Fruit fly (Drosophila melanogaster) whole organism, prepupa: ENCODE measurements around the gene CG9095.
A peak's percentile ranks its signal among the peaks of the same experiment; 100 is the strongest.

Experiments used
- Blimp-1 ChIP-seq: fragments of 200-800 bp; sonication (Bioruptor generic); optimal IDR thresholded peaks from 3 replicates; lab custom pipeline; 2017; ENCODE audit warnings: missing biosample characterization, missing genetic modification characterization, mild to moderate bottlenecking, moderate library complexity, missing genetic modification reagents
- CG10631 ChIP-seq: fragments of 200-800 bp; sonication (Bioruptor generic); optimal IDR thresholded peaks from 2 replicates; lab custom pipeline; 2016; ENCODE audit warnings: missing biosample characterization, missing genetic modification characterization
- CG11762 ChIP-seq: fragments of 200-800 bp; sonication (Bioruptor generic); optimal IDR thresholded peaks from 3 replicates; lab custom pipeline; 2016; ENCODE audit warnings: missing biosample characterization, missing genetic modification characterization; ENCODE audit not compliant: insufficient read depth
- CG11902 ChIP-seq: fragments of 200-800 bp; sonication (Bioruptor generic); optimal IDR thresholded peaks from 3 replicates; lab custom pipeline; 2016; ENCODE audit warnings: missing biosample characterization, missing genetic modification characterization
- CG1621 ChIP-seq: fragments of 200-800 bp; sonication (Bioruptor generic); optimal IDR thresholded peaks from 3 replicates; lab custom pipeline; 2018; ENCODE audit warnings: missing biosample characterization, mild to moderate bottlenecking, missing genetic modification characterization
- CG3032 ChIP-seq: fragments of 200-800 bp; optimal IDR thresholded peaks from 2 replicates; lab custom pipeline; 2019; ENCODE audit warnings: missing biosample characterization, mild to moderate bottlenecking, missing genetic modification characterization, moderate library complexity
- CG31627 ChIP-seq: fragments of 200-800 bp; sonication (Bioruptor generic); optimal IDR thresholded peaks from 3 replicates; lab custom pipeline; 2016; ENCODE audit warnings: missing biosample characterization, missing genetic modification characterization
- CG32006 ChIP-seq: fragments of 200-800 bp; sonication (Bioruptor generic); optimal IDR thresholded peaks from 3 replicates; lab custom pipeline; 2017; ENCODE audit warnings: missing biosample characterization, mild to moderate bottlenecking, missing genetic modification characterization
- CG34406 ChIP-seq: fragments of 200-800 bp; sonication (Bioruptor generic); optimal IDR thresholded peaks from 3 replicates; lab custom pipeline; 2016; ENCODE audit warnings: missing biosample characterization, missing genetic modification characterization
- CG3919 ChIP-seq: fragments of 200-800 bp; sonication (Bioruptor generic); optimal IDR thresholded peaks from 3 replicates; lab custom pipeline; 2016; ENCODE audit warnings: missing biosample characterization, missing genetic modification characterization
- CG4318 ChIP-seq: fragments of 200-800 bp; sonication (Bioruptor generic); optimal IDR thresholded peaks from 3 replicates; lab custom pipeline; 2017; ENCODE audit warnings: missing biosample characterization, mild to moderate bottlenecking, missing genetic modification characterization
- CG6163 ChIP-seq: fragments of 200-800 bp; sonication (Bioruptor generic); IDR thresholded peaks from 3 replicates; pipeline ENCODE4 v1.3.6; 2022; ENCODE audit warnings: missing biosample characterization, missing genetic modification characterization
- CG6276 ChIP-seq: fragments of 200-800 bp; sonication (Bioruptor generic); optimal IDR thresholded peaks from 2 replicates; lab custom pipeline; 2017; ENCODE audit warnings: missing biosample characterization, mild to moderate bottlenecking, missing genetic modification characterization
- CG6792 ChIP-seq: fragments of 200-800 bp; sonication (Bioruptor generic); optimal IDR thresholded peaks from 3 replicates; lab custom pipeline; 2016; ENCODE audit warnings: missing biosample characterization, missing genetic modification characterization
- CG6808 ChIP-seq: fragments of 200-800 bp; sonication (Bioruptor generic); optimal IDR thresholded peaks from 3 replicates; lab custom pipeline; 2017; ENCODE audit warnings: missing biosample characterization, missing genetic modification characterization, mild to moderate bottlenecking, moderate library complexity, missing genetic modification reagents
- CG6854 ChIP-seq: fragments of 200-800 bp; sonication (Bioruptor generic); optimal IDR thresholded peaks from 2 replicates; lab custom pipeline; 2017; ENCODE audit warnings: missing biosample characterization, mild to moderate bottlenecking, missing genetic modification characterization
- CG7368 ChIP-seq: fragments of 200-800 bp; sonication (Bioruptor generic); optimal IDR thresholded peaks from 3 replicates; lab custom pipeline; 2016; ENCODE audit warnings: missing biosample characterization, missing genetic modification characterization
- CG8119 ChIP-seq: fragments of 200-800 bp; sonication (Bioruptor generic); IDR thresholded peaks from 3 replicates; pipeline ENCODE4 v1.3.6; 2022; ENCODE audit warnings: missing biosample characterization, missing genetic modification characterization
- CG8319 ChIP-seq: fragments of 200-800 bp; sonication (Bioruptor generic); optimal IDR thresholded peaks from 3 replicates; lab custom pipeline; 2016; ENCODE audit warnings: missing biosample characterization, missing genetic modification characterization
- CG8632 ChIP-seq: fragments of 200-800 bp; sonication (Bioruptor generic); optimal IDR thresholded peaks from 3 replicates; lab custom pipeline; 2016; ENCODE audit warnings: missing biosample characterization, missing genetic modification characterization
- CG9139 ChIP-seq: fragments of 200-800 bp; sonication (Bioruptor generic); optimal IDR thresholded peaks from 3 replicates; lab custom pipeline; 2017; ENCODE audit warnings: missing biosample characterization, mild to moderate bottlenecking, missing genetic modification characterization
- Eip75B ChIP-seq: fragments of 200-800 bp; sonication (Bioruptor generic); optimal IDR thresholded peaks from 3 replicates; lab custom pipeline; 2016; ENCODE audit warnings: missing biosample characterization, missing genetic modification characterization
- Eip78C ChIP-seq: fragments of 200-800 bp; sonication (Bioruptor generic); peaks from one replicate; lab custom pipeline; 2016; ENCODE audit warnings: missing biosample characterization, missing genetic modification characterization
- Ets21C ChIP-seq: fragments of 200-800 bp; sonication (Bioruptor generic); optimal IDR thresholded peaks from 3 replicates; lab custom pipeline; 2016; ENCODE audit warnings: missing biosample characterization, missing genetic modification characterization
- Ets96B ChIP-seq: fragments of 200-800 bp; optimal IDR thresholded peaks from 2 replicates; lab custom pipeline; 2019; ENCODE audit warnings: missing biosample characterization, mild to moderate bottlenecking, missing genetic modification characterization, moderate library complexity
- Gug ChIP-seq: fragments of 200-800 bp; sonication (Bioruptor generic); IDR thresholded peaks from 2 replicates; pipeline ENCODE4 v1.3.6; 2022; ENCODE audit warnings: missing biosample characterization, missing genetic modification characterization
- Hr39 ChIP-seq: fragments of 200-800 bp; sonication (Bioruptor generic); optimal IDR thresholded peaks from 2 replicates; lab custom pipeline; 2016; ENCODE audit warnings: missing biosample characterization, missing genetic modification characterization
- Lpt ChIP-seq: fragments of 200-800 bp; sonication (Bioruptor generic); optimal IDR thresholded peaks from 3 replicates; lab custom pipeline; 2016; ENCODE audit warnings: missing biosample characterization, missing genetic modification characterization
- Met ChIP-seq: fragments of 200-800 bp; sonication (Bioruptor generic); optimal IDR thresholded peaks from 3 replicates; lab custom pipeline; 2016; ENCODE audit warnings: missing biosample characterization, missing genetic modification characterization
- OdsH ChIP-seq: fragments of 200-800 bp; sonication (Bioruptor generic); optimal IDR thresholded peaks from 3 replicates; lab custom pipeline; 2016; ENCODE audit warnings: missing biosample characterization, missing genetic modification characterization
- Sox14 ChIP-seq: fragments of 200-800 bp; sonication (Bioruptor generic); optimal IDR thresholded peaks from 3 replicates; lab custom pipeline; 2016; ENCODE audit warnings: missing biosample characterization, missing genetic modification characterization
- Sox15 ChIP-seq: fragments of 200-800 bp; sonication (Bioruptor generic); optimal IDR thresholded peaks from 3 replicates; lab custom pipeline; 2016; ENCODE audit warnings: missing biosample characterization, missing genetic modification characterization
- achi ChIP-seq: fragments of 200-800 bp; sonication (Bioruptor generic); optimal IDR thresholded peaks from 3 replicates; lab custom pipeline; 2016; ENCODE audit warnings: missing biosample characterization, missing genetic modification characterization
- acj6 ChIP-seq: fragments of 200-800 bp; sonication (Bioruptor generic); optimal IDR thresholded peaks from 3 replicates; lab custom pipeline; 2016; ENCODE audit warnings: missing biosample characterization, missing genetic modification characterization
- cyc ChIP-seq: fragments of 200-800 bp; sonication (Bioruptor generic); optimal IDR thresholded peaks from 3 replicates; lab custom pipeline; 2016; ENCODE audit warnings: missing biosample characterization, missing genetic modification characterization
- dsx ChIP-seq: fragments of 200-800 bp; optimal IDR thresholded peaks from 3 replicates; lab custom pipeline; 2019; ENCODE audit warnings: missing biosample characterization, mild to moderate bottlenecking, missing genetic modification characterization, moderate library complexity; ENCODE audit not compliant: poor library complexity, severe bottlenecking
- eg ChIP-seq: fragments of 200-800 bp; sonication (Bioruptor generic); IDR thresholded peaks from 3 replicates; pipeline ENCODE4 v1.3.6; 2022; ENCODE audit warnings: missing biosample characterization, missing genetic modification characterization
- esn ChIP-seq: fragments of 200-800 bp; sonication (Bioruptor generic); optimal IDR thresholded peaks from 2 replicates; lab custom pipeline; 2016; ENCODE audit warnings: missing biosample characterization, mild to moderate bottlenecking, missing genetic modification characterization, moderate library complexity
- fd59A ChIP-seq: fragments of 200-800 bp; sonication (Bioruptor generic); optimal IDR thresholded peaks from 2 replicates; lab custom pipeline; 2017; ENCODE audit warnings: missing biosample characterization, mild to moderate bottlenecking, missing genetic modification characterization, missing genetic modification reagents
- lz ChIP-seq: fragments of 200-800 bp; sonication (Bioruptor generic); optimal IDR thresholded peaks from 3 replicates; lab custom pipeline; 2016; ENCODE audit warnings: missing biosample characterization, missing genetic modification characterization
- net ChIP-seq: fragments of 200-800 bp; sonication (Bioruptor generic); optimal IDR thresholded peaks from 3 replicates; lab custom pipeline; 2016; ENCODE audit warnings: missing biosample characterization, missing genetic modification characterization
- pdm3 ChIP-seq: fragments of 200-800 bp; sonication (Bioruptor generic); optimal IDR thresholded peaks from 3 replicates; lab custom pipeline; 2016; ENCODE audit warnings: missing biosample characterization, missing genetic modification characterization
- salr ChIP-seq, 2 experiments: fragments of 200-800 bp; sonication (Bioruptor generic); optimal IDR thresholded peaks; 3 replicates each; lab custom pipeline; 2016 to 2018; ENCODE audit warnings: missing biosample characterization in 2 of 2, missing genetic modification characterization in 2 of 2, mild to moderate bottlenecking in 1 of 2
- spab ChIP-seq: fragments of 200-800 bp; sonication (Bioruptor generic); optimal IDR thresholded peaks from 2 replicates; lab custom pipeline; 2017; ENCODE audit warnings: missing biosample characterization, mild to moderate bottlenecking, missing genetic modification characterization, missing genetic modification reagents
- ss ChIP-seq, 2 experiments: fragments of 200-800 bp; sonication (Bioruptor generic); optimal IDR thresholded peaks; 2 replicates in 1 of 2; 3 replicates in 1 of 2; lab custom pipeline; 2017 to 2018; ENCODE audit warnings: mild to moderate bottlenecking in 2 of 2, missing biosample characterization in 2 of 2, missing genetic modification characterization in 2 of 2, moderate library complexity in 1 of 2
- svp ChIP-seq: fragments of 200-800 bp; sonication (Bioruptor generic); peaks from one replicate; lab custom pipeline; 2016; ENCODE audit warnings: missing biosample characterization, missing genetic modification characterization
- topi ChIP-seq: fragments of 200-800 bp; sonication (Bioruptor generic); optimal IDR thresholded peaks from 3 replicates; lab custom pipeline; 2016; ENCODE audit warnings: missing biosample characterization, missing genetic modification characterization
- vri ChIP-seq: fragments of 200-800 bp; sonication (Bioruptor generic); optimal IDR thresholded peaks from 3 replicates; lab custom pipeline; 2016; ENCODE audit warnings: missing biosample characterization, mild to moderate bottlenecking, missing genetic modification characterization

The CG9095 gene

dm6 chrX:15125496-15125895 lies 37.5 kb downstream of the CG9095 start, which contains the start of gene drd:
drd (plus strand) TSS chrX:15125753.
- no peak for TF ChIP-seq CG8319 (GFP tag; lab: Kevin White, UChicago)
- TF ChIP-seq CG6163 (GFP tag; lab: Robert Waterston, UW): no peak
- no peak for TF ChIP-seq pdm3 (GFP tag; lab: Kevin White, UChicago)
- no peak for TF ChIP-seq Gug (GFP tag; lab: Robert Waterston, UW)
- no peak for TF ChIP-seq cyc (GFP tag; lab: Kevin White, UChicago)
- no peak for TF ChIP-seq topi (GFP tag; lab: Kevin White, UChicago)
- no peak for TF ChIP-seq CG9139 (GFP tag; lab: Kevin White, UChicago)
- no peak for TF ChIP-seq OdsH
- TF ChIP-seq CG31627: no peak

dm6 chrX:15123418-15123994 lies 39.5 kb downstream of the CG9095 start:
- TF ChIP-seq dsx (GFP tag; lab: Kevin White, UChicago) (peak; percentile 36), Ets21C (GFP tag; lab: Kevin White, UChicago) (no peak), CG6792 (no peak), CG10631 (GFP tag; lab: Kevin White, UChicago) (peak; percentile 42), esn (GFP tag; lab: Kevin White, UChicago) (no peak), Sox14 (GFP tag; lab: Kevin White, UChicago) (no peak), Gug (GFP tag; lab: Robert Waterston, UW) (peak; percentile 47; the same call in 1 of the 2 replicates), CG1621 (tag; lab: Kevin White, UChicago) (no peak), Lpt (GFP tag; lab: Kevin White, UChicago) (peak; percentile 30), CG6163 (GFP tag; lab: Robert Waterston, UW) (peak; percentile 48; the same call in 2 of the 3 replicates), vri (no peak), net (GFP tag; lab: Kevin White, UChicago) (peak; percentile 23), CG8632 (GFP tag; lab: Kevin White, UChicago) (no peak), CG11762 (GFP tag; lab: Kevin White, UChicago) (no peak), Ets96B (peak; percentile 35), CG11902 (no peak), CG34406 (no peak), ss (GFP tag; optimal IDR thresholded peaks at IDR 0.05; lab: Kevin White, UChicago) (peak in 1 of 2 experiments; percentile 18), acj6 (peak; percentile 7), CG6854 (no peak), CG8119 (GFP tag; lab: Robert Waterston, UW) (peak; percentile 59; the same call in 2 of the 3 replicates), cyc (GFP tag; lab: Kevin White, UChicago) (no peak), Eip78C (peak; percentile 29), lz (GFP tag; lab: Kevin White, UChicago) (no peak), Blimp-1 (GFP tag; lab: Kevin White, UChicago) (no peak), svp (no peak), pdm3 (GFP tag; lab: Kevin White, UChicago) (no peak), CG3919 (GFP tag; lab: Kevin White, UChicago) (peak; percentile 7), OdsH (peak; percentile 23), CG7368 (GFP tag; lab: Kevin White, UChicago) (no peak), Eip75B (GFP tag; lab: Kevin White, UChicago) (no peak), fd59A (GFP tag; lab: Kevin White, UChicago) (no peak), CG31627 (no peak), CG9139 (GFP tag; lab: Kevin White, UChicago) (no peak), CG8319 (GFP tag; lab: Kevin White, UChicago) (no peak), CG6808 (GFP tag; lab: Kevin White, UChicago) (peak; percentile 27), Sox15 (no peak), Met (no peak), CG6276 (GFP tag; lab: Kevin White, UChicago) (peak; percentile 72), CG32006 (GFP tag; lab: Kevin White, UChicago) (peak; percentile 83), spab (GFP tag; lab: Kevin White, UChicago) (no peak), salr (GFP tag; optimal IDR thresholded peaks at IDR 0.05; lab: Kevin White, UChicago) (peak in 1 of 2 experiments; percentile 75), CG4318 (GFP tag; lab: Kevin White, UChicago) (peak; percentile 58), achi (GFP tag; lab: Kevin White, UChicago) (peak; percentile 4), eg (GFP tag; lab: Robert Waterston, UW) (peak; percentile 64), Hr39 (GFP tag; lab: Kevin White, UChicago) (no peak), CG3032 (peak; percentile 49)
